Fruit fly (Drosophila melanogaster) whole organism, prepupa: ENCODE results near the gene Adss.
A peak's percentile ranks its signal among the peaks of the same experiment; 100 is the strongest.

Experiments
- Blimp-1 ChIP-seq: fragments of 200-800 bp; sonication (Bioruptor generic); optimal IDR thresholded peaks from 3 replicates; lab custom pipeline; 2017; ENCODE audit warnings: missing biosample characterization, missing genetic modification characterization, mild to moderate bottlenecking, moderate library complexity, missing genetic modification reagents
- CG10669 ChIP-seq: fragments of 200-800 bp; sonication (Bioruptor generic); optimal IDR thresholded peaks from 3 replicates; lab custom pipeline; 2018; ENCODE audit warnings: missing biosample characterization, mild to moderate bottlenecking, missing genetic modification characterization, moderate library complexity
- CG11294 ChIP-seq: fragments of 200-800 bp; sonication (Bioruptor generic); IDR thresholded peaks from 2 replicates; pipeline ENCODE4 v1.3.6; 2022; ENCODE audit warnings: missing biosample characterization, missing genetic modification characterization
- CG1621 ChIP-seq: fragments of 200-800 bp; sonication (Bioruptor generic); optimal IDR thresholded peaks from 3 replicates; lab custom pipeline; 2018; ENCODE audit warnings: missing biosample characterization, mild to moderate bottlenecking, missing genetic modification characterization
- CG34406 ChIP-seq: fragments of 200-800 bp; sonication (Bioruptor generic); optimal IDR thresholded peaks from 3 replicates; lab custom pipeline; 2016; ENCODE audit warnings: missing biosample characterization, missing genetic modification characterization
- CG3919 ChIP-seq: fragments of 200-800 bp; sonication (Bioruptor generic); optimal IDR thresholded peaks from 3 replicates; lab custom pipeline; 2016; ENCODE audit warnings: missing biosample characterization, missing genetic modification characterization
- CG4318 ChIP-seq: fragments of 200-800 bp; sonication (Bioruptor generic); optimal IDR thresholded peaks from 3 replicates; lab custom pipeline; 2017; ENCODE audit warnings: missing biosample characterization, mild to moderate bottlenecking, missing genetic modification characterization
- CG6163 ChIP-seq: fragments of 200-800 bp; sonication (Bioruptor generic); IDR thresholded peaks from 3 replicates; pipeline ENCODE4 v1.3.6; 2022; ENCODE audit warnings: missing biosample characterization, missing genetic modification characterization
- CG6276 ChIP-seq: fragments of 200-800 bp; sonication (Bioruptor generic); optimal IDR thresholded peaks from 2 replicates; lab custom pipeline; 2017; ENCODE audit warnings: missing biosample characterization, mild to moderate bottlenecking, missing genetic modification characterization
- CG6792 ChIP-seq: fragments of 200-800 bp; sonication (Bioruptor generic); optimal IDR thresholded peaks from 3 replicates; lab custom pipeline; 2016; ENCODE audit warnings: missing biosample characterization, missing genetic modification characterization
- CG6808 ChIP-seq: fragments of 200-800 bp; sonication (Bioruptor generic); optimal IDR thresholded peaks from 3 replicates; lab custom pipeline; 2017; ENCODE audit warnings: missing biosample characterization, missing genetic modification characterization, mild to moderate bottlenecking, moderate library complexity, missing genetic modification reagents
- CG6854 ChIP-seq: fragments of 200-800 bp; sonication (Bioruptor generic); optimal IDR thresholded peaks from 2 replicates; lab custom pipeline; 2017; ENCODE audit warnings: missing biosample characterization, mild to moderate bottlenecking, missing genetic modification characterization
- CG8319 ChIP-seq: fragments of 200-800 bp; sonication (Bioruptor generic); optimal IDR thresholded peaks from 3 replicates; lab custom pipeline; 2016; ENCODE audit warnings: missing biosample characterization, missing genetic modification characterization
- Eip75B ChIP-seq: fragments of 200-800 bp; sonication (Bioruptor generic); optimal IDR thresholded peaks from 3 replicates; lab custom pipeline; 2016; ENCODE audit warnings: missing biosample characterization, missing genetic modification characterization
- Eip78C ChIP-seq: fragments of 200-800 bp; sonication (Bioruptor generic); peaks from one replicate; lab custom pipeline; 2016; ENCODE audit warnings: missing biosample characterization, missing genetic modification characterization
- Ets21C ChIP-seq: fragments of 200-800 bp; sonication (Bioruptor generic); optimal IDR thresholded peaks from 3 replicates; lab custom pipeline; 2016; ENCODE audit warnings: missing biosample characterization, missing genetic modification characterization
- Hr4 ChIP-seq: fragments of 200-800 bp; sonication (Bioruptor generic); optimal IDR thresholded peaks from 3 replicates; lab custom pipeline; 2016; ENCODE audit warnings: missing biosample characterization, missing genetic modification characterization
- Lpt ChIP-seq: fragments of 200-800 bp; sonication (Bioruptor generic); optimal IDR thresholded peaks from 3 replicates; lab custom pipeline; 2016; ENCODE audit warnings: missing biosample characterization, missing genetic modification characterization
- Met ChIP-seq: fragments of 200-800 bp; sonication (Bioruptor generic); optimal IDR thresholded peaks from 3 replicates; lab custom pipeline; 2016; ENCODE audit warnings: missing biosample characterization, missing genetic modification characterization
- OdsH ChIP-seq: fragments of 200-800 bp; sonication (Bioruptor generic); optimal IDR thresholded peaks from 3 replicates; lab custom pipeline; 2016; ENCODE audit warnings: missing biosample characterization, missing genetic modification characterization
- Sox14 ChIP-seq: fragments of 200-800 bp; sonication (Bioruptor generic); optimal IDR thresholded peaks from 3 replicates; lab custom pipeline; 2016; ENCODE audit warnings: missing biosample characterization, missing genetic modification characterization
- Sox15 ChIP-seq: fragments of 200-800 bp; sonication (Bioruptor generic); optimal IDR thresholded peaks from 3 replicates; lab custom pipeline; 2016; ENCODE audit warnings: missing biosample characterization, missing genetic modification characterization
- acj6 ChIP-seq: fragments of 200-800 bp; sonication (Bioruptor generic); optimal IDR thresholded peaks from 3 replicates; lab custom pipeline; 2016; ENCODE audit warnings: missing biosample characterization, missing genetic modification characterization
- cyc ChIP-seq: fragments of 200-800 bp; sonication (Bioruptor generic); optimal IDR thresholded peaks from 3 replicates; lab custom pipeline; 2016; ENCODE audit warnings: missing biosample characterization, missing genetic modification characterization
- dsx ChIP-seq: fragments of 200-800 bp; optimal IDR thresholded peaks from 3 replicates; lab custom pipeline; 2019; ENCODE audit warnings: missing biosample characterization, mild to moderate bottlenecking, missing genetic modification characterization, moderate library complexity; ENCODE audit not compliant: poor library complexity, severe bottlenecking
- eg ChIP-seq: fragments of 200-800 bp; sonication (Bioruptor generic); IDR thresholded peaks from 3 replicates; pipeline ENCODE4 v1.3.6; 2022; ENCODE audit warnings: missing biosample characterization, missing genetic modification characterization
- esn ChIP-seq: fragments of 200-800 bp; sonication (Bioruptor generic); optimal IDR thresholded peaks from 2 replicates; lab custom pipeline; 2016; ENCODE audit warnings: missing biosample characterization, mild to moderate bottlenecking, missing genetic modification characterization, moderate library complexity
- fkh ChIP-seq: fragments of 200-800 bp; sonication (Bioruptor generic); optimal IDR thresholded peaks from 3 replicates; lab custom pipeline; 2017; ENCODE audit warnings: missing biosample characterization, mild to moderate bottlenecking, missing genetic modification characterization, moderate library complexity
- lz ChIP-seq: fragments of 200-800 bp; sonication (Bioruptor generic); optimal IDR thresholded peaks from 3 replicates; lab custom pipeline; 2016; ENCODE audit warnings: missing biosample characterization, missing genetic modification characterization
- pdm3 ChIP-seq: fragments of 200-800 bp; sonication (Bioruptor generic); optimal IDR thresholded peaks from 3 replicates; lab custom pipeline; 2016; ENCODE audit warnings: missing biosample characterization, missing genetic modification characterization
- svp ChIP-seq: fragments of 200-800 bp; sonication (Bioruptor generic); peaks from one replicate; lab custom pipeline; 2016; ENCODE audit warnings: missing biosample characterization, missing genetic modification characterization

The Adss gene

dm6 chr3R:20830153-20830695, at the start of gene Adss:
Gene Adss (minus strand): TSS chr3R:20830580.
- no peak for TF ChIP-seq OdsH
- TF ChIP-seq CG6276 (GFP tag; lab: Kevin White, UChicago) = peak; percentile 9
- peak; percentile 92 for TF ChIP-seq fkh
- TF ChIP-seq eg = peak; percentile 45; the same call in 1 of the 3 replicates
- no peak for TF ChIP-seq Lpt (GFP tag; lab: Kevin White, UChicago)
- no peak for TF ChIP-seq CG34406
- TF ChIP-seq CG6854 (GFP tag; lab: Kevin White, UChicago) = peak; percentile 46
- TF ChIP-seq acj6 (GFP tag; lab: Kevin White, UChicago) = no peak
- no peak for TF ChIP-seq CG11294
- TF ChIP-seq esn (GFP tag; lab: Kevin White, UChicago) = peak; percentile 0
- TF ChIP-seq Eip78C (GFP tag; lab: Kevin White, UChicago) = peak; percentile 69
- TF ChIP-seq CG6163 (GFP tag; lab: Robert Waterston, UW) = peak; percentile 24; the same call in 1 of the 3 replicates
- peak; percentile 7 for TF ChIP-seq Met (GFP tag; lab: Kevin White, UChicago)
- peak; percentile 51 for TF ChIP-seq CG1621
- peak; percentile 34 for TF ChIP-seq Sox14 (GFP tag; lab: Kevin White, UChicago)
- peak; percentile 19 for TF ChIP-seq CG3919

dm6 chr3R:20877436-20877835, 47.1 kb upstream of the Adss start, which contains the start of gene TotZ:
Gene TotZ (plus strand): TSS chr3R:20877736.
- TF ChIP-seq Eip75B (GFP tag; lab: Kevin White, UChicago) (no peak), CG10669 (GFP tag; lab: Kevin White, UChicago) (no peak), Ets21C (GFP tag; lab: Kevin White, UChicago) (no peak), Hr4 (no peak), svp (GFP tag; lab: Kevin White, UChicago) (peak; percentile 86)

DNA sequence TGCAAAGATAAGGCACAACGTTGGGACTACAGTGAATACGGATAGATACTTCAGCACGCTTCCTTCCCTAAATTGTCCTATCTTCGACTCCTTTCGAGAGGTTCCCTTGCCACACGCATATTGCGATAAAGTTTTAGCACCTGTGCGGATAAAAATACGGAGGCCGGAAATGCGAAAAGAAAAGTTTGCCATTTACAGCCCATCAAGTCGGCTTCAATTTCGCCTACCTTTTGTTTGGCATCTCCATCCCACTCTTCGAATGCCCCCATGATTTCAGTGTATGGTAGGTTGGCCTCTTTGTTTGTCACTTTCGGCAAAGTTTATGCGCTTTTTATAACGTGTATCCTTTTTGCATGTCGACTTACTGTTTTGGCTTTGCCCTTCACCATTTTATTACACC, 46.3 kb upstream of the Adss start:
- TF ChIP-seq CG11294 (no peak), Eip75B (GFP tag; lab: Kevin White, UChicago) (no peak), lz (GFP tag; lab: Kevin White, UChicago) (no peak), pdm3 (GFP tag; lab: Kevin White, UChicago) (no peak), CG6792 (GFP tag; lab: Kevin White, UChicago) (no peak), Ets21C (GFP tag; lab: Kevin White, UChicago) (no peak), esn (GFP tag; lab: Kevin White, UChicago) (no peak), CG1621 (no peak)
- TF ChIP-seq, all 60 proteins: peak for 0

dm6 chr3R:20873638-20874037, 43.3 kb upstream of the Adss start, which contains the start of gene TotB:
Gene TotB (plus strand): TSS chr3R:20873938.
- peak; percentile 53 for TF ChIP-seq svp (GFP tag; lab: Kevin White, UChicago)
- no peak for TF ChIP-seq dsx (GFP tag; lab: Kevin White, UChicago)

- no peak for TF ChIP-seq Lpt (GFP tag; lab: Kevin White, UChicago)
- TF ChIP-seq Sox15 (GFP tag; lab: Kevin White, UChicago) = no peak
- no peak for TF ChIP-seq Blimp-1 (GFP tag; lab: Kevin White, UChicago)
- TF ChIP-seq CG6808 (GFP tag; lab: Kevin White, UChicago) = no peak
- no peak for TF ChIP-seq Met (GFP tag; lab: Kevin White, UChicago)
- no peak for TF ChIP-seq Sox14 (GFP tag; lab: Kevin White, UChicago)
- no peak for TF ChIP-seq CG8319 (GFP tag; lab: Kevin White, UChicago)
- TF ChIP-seq Ets21C (GFP tag; lab: Kevin White, UChicago) = no peak
- no peak for TF ChIP-seq CG4318 (GFP tag; lab: Kevin White, UChicago)
- TF ChIP-seq cyc (GFP tag; lab: Kevin White, UChicago) = no peak
- TF ChIP-seq acj6 (GFP tag; lab: Kevin White, UChicago) = no peak
Measured at dm6 chr3R:20872688-20873087, 42.3 kb upstream of the Adss start, which contains the start of gene TotC. Gene TotC (plus strand): TSS chr3R:20872988.
